Fruit fly (Drosophila melanogaster): ENCODE measurements around the gene EAChm.

DNA sequence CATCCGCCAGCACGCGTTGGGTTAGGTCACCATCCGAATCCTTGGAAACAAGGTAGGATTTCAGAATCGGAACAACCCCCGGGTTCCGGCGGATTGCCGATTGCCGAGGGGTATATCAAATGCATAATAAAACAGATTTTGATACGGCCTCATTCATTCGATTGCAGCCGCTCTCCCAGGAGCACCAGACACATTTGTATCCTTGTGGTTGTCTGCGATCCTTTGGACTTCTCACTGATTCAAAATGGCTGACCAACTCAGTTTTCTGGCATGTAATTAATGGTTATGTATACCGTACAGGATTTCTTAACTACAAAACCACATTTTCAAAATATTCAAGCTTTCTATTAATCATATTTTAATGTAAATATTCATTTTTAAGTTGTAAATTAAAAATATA, 7.0 kb upstream of the EAChm start:
- TF ChIP-seq psq (optimal IDR thresholded peaks at IDR 0.05), result no peak
- TF ChIP-seq pan (optimal IDR thresholded peaks at IDR 0.05), result no peak
- no peak for TF ChIP-seq Dll (optimal IDR thresholded peaks at IDR 0.05)
- no peak for TF ChIP-seq EcR (GFP tag; optimal IDR thresholded peaks at IDR 0.05)
- no peak for TF ChIP-seq CG8478 (optimal IDR thresholded peaks at IDR 0.05)
